Fruit fly (Drosophila melanogaster) whole organism, wandering third instar larva: Measurements from ENCODE around the gene Oseg4.

ENCODE experiments used
- CG32264 ChIP-seq: fragments of 200-800 bp; sonication (Bioruptor generic); optimal IDR thresholded peaks from 2 replicates; lab custom pipeline; 2016; ENCODE audit warnings: missing biosample characterization, missing genetic modification characterization
- Dfd ChIP-seq: fragments of >200 bp; optimal IDR thresholded peaks from 2 replicates; lab custom pipeline; 2017; ENCODE audit warnings: missing biosample characterization, missing genetic modification characterization
- Hnf4 ChIP-seq: fragments of 200-800 bp; sonication (Bioruptor generic); optimal IDR thresholded peaks from 2 replicates; lab custom pipeline; 2016; ENCODE audit warnings: missing biosample characterization, mild to moderate bottlenecking, missing genetic modification characterization
- Jra ChIP-seq: sonication (Bioruptor generic); optimal IDR thresholded peaks from 2 replicates; lab custom pipeline; 2016; ENCODE audit warnings: missing biosample characterization, missing genetic modification characterization
- Myc ChIP-seq: fragments of >200 bp; optimal IDR thresholded peaks from 2 replicates; lab custom pipeline; 2017
- br ChIP-seq: fragments of 200-800 bp; sonication (Bioruptor generic); optimal IDR thresholded peaks from 2 replicates; lab custom pipeline; 2016; ENCODE audit warnings: missing biosample characterization, missing genetic modification characterization
- rgr ChIP-seq: fragments of 200-800 bp; sonication (Bioruptor generic); optimal IDR thresholded peaks from 3 replicates; lab custom pipeline; 2016; ENCODE audit warnings: missing biosample characterization, mild to moderate bottlenecking, missing genetic modification characterization

- TF ChIP-seq Dfd (GFP tag; lab: Kevin White, UChicago) (no peak), br (no peak), CG32264 (no peak), Hnf4 (GFP tag; lab: Kevin White, UChicago) (no peak), rgr (GFP tag; lab: Kevin White, UChicago) (no peak), Jra (GFP tag; lab: Kevin White, UChicago) (no peak), Myc (lab: Kevin White, UChicago) (no peak)
Observed at dm6 chr3L:1730160-1730595, 5.4 kb downstream of the Oseg4 start.
